Worm (Caenorhabditis elegans) whole organism, early embryonic: ENCODE measurements around the gene col-123.

Source experiments
- B0310.2 ChIP-seq: sonication (generic microtip); optimal IDR thresholded peaks from 2 replicates; lab custom pipeline; 2016; ENCODE audit warnings: mild to moderate bottlenecking, missing genetic modification characterization, missing compliant biosample characterization
- F13C5.2 ChIP-seq: sonication (generic microtip); optimal IDR thresholded peaks from 2 replicates; lab custom pipeline; 2017; ENCODE audit warnings: mild to moderate bottlenecking, missing genetic modification characterization, inconsistent platforms, missing compliant biosample characterization
- aly-1 ChIP-seq: sonication (generic microtip); optimal IDR thresholded peaks from 2 replicates; lab custom pipeline; 2016; ENCODE audit warnings: missing genetic modification characterization, missing compliant biosample characterization
- ama-1 ChIP-seq: fragments of 150-350 bp; optimal IDR thresholded peaks from 2 replicates; lab custom pipeline; 2014
- hmg-4 ChIP-seq: fragments of 200-800 bp; sonication (Bioruptor generic); optimal IDR thresholded peaks from 2 replicates; lab custom pipeline; 2018; ENCODE audit warnings: mild to moderate bottlenecking, missing genetic modification characterization, missing compliant biosample characterization
- sea-1 ChIP-seq: fragments of 200-800 bp; sonication (Bioruptor generic); conservative IDR thresholded peaks from 2 replicates; pipeline ENCODE4 v1.3.6; 2022; ENCODE audit warnings: missing genetic modification characterization, missing compliant biosample characterization
- tbx-37 ChIP-seq: fragments of 200-800 bp; sonication (Bioruptor generic); conservative IDR thresholded peaks from 2 replicates; pipeline ENCODE4 v1.3.6; 2022; ENCODE audit warnings: missing genetic modification reagents, missing genetic modification characterization, missing compliant biosample characterization

DNA sequence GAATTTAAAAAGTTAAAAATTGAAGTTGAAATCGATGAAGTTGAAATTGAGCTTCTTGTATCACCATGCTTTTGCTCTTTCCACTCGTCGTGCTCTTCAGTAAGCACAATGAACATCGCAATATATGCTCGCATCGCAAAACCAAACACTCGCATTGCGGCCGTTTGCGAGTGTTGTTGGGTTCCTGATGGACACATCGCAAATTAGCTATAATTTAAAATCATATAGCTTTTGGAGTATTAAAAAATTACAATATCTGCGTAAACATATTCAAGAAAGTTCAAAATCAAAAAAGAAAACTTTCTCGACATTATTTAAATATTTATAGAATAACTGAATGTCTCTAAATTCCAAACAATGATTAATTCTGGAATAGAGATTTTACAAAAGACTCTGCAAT lies 20.4 kb downstream of the col-123 start, which contains the start of gene K07F5.17:
- no peak for TF ChIP-seq hmg-4 (GFP tag; lab: Kevin White, UChicago)
- TF ChIP-seq ama-1 = no peak
- TF ChIP-seq F13C5.2 = no peak
- no peak for TF ChIP-seq aly-1 (tag; lab: Kevin White, UChicago)
- TF ChIP-seq B0310.2 = no peak
- no peak for TF ChIP-seq tbx-37 (GFP tag; lab: Robert Waterston, UW)
- TF ChIP-seq sea-1 = no peak
